Worm (Caenorhabditis elegans): ENCODE results near the gene srd-50.

DNA sequence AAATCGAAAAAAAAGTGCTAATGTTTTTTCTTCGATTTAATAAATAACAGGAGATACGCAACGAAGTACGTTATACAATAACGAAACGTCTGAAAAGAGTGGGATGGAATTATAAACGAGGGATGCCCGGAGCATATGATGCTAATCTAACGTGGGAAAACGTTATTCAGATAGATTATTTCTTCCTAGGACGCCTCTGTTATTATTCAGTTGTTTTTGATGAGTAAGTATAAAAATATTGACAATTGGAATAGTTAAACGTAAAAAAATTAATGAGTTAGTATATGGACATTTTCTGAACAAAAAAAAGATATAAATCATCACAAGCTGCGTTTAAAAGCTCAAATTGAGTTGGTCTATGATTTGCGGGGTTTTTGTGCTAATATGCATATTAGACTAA lies 3.2 kb upstream of the srd-50 start, which contains the start of gene srd-51:
- TF ChIP-seq flt-1 (GFP tag; IDR thresholded peaks at IDR 0.05) = no peak
- no peak for TF ChIP-seq hmbx-1 (tag; optimal IDR thresholded peaks at IDR 0.05)
- TF ChIP-seq ets-7 (tag; optimal IDR thresholded peaks at IDR 0.05) = no peak
